Fruit fly (Drosophila melanogaster) whole organism, embryonic: ENCODE measurements around the gene CG11970.

Experiments
- Aef1 ChIP-seq: fragments of 200-800 bp; sonication (Bioruptor generic); IDR thresholded peaks from 3 replicates; pipeline ENCODE4 v1.3.6; 2022; ENCODE audit warnings: missing biosample characterization, missing genetic modification characterization
- B-H2 ChIP-seq: fragments of 200-800 bp; sonication (Bioruptor generic); optimal IDR thresholded peaks from 2 replicates; lab custom pipeline; 2018; ENCODE audit warnings: missing biosample characterization, mild to moderate bottlenecking, missing genetic modification characterization
- CG10147 ChIP-seq: fragments of 200-800 bp; sonication (Bioruptor generic); optimal IDR thresholded peaks from 2 replicates; lab custom pipeline; 2019; ENCODE audit warnings: missing biosample characterization, mild to moderate bottlenecking, missing genetic modification characterization, moderate library complexity
- CG10654 ChIP-seq: fragments of 200-800 bp; sonication (Bioruptor generic); optimal IDR thresholded peaks from 2 replicates; lab custom pipeline; 2016; ENCODE audit warnings: missing biosample characterization, missing genetic modification characterization
- CG12659 ChIP-seq: fragments of 200-800 bp; sonication (Bioruptor generic); optimal IDR thresholded peaks from 3 replicates; lab custom pipeline; 2017; ENCODE audit warnings: mild to moderate bottlenecking, missing biosample characterization, missing genetic modification reagents, missing genetic modification characterization
- CG14014 ChIP-seq: fragments of 200-800 bp; sonication (Bioruptor generic); IDR thresholded peaks from 2 replicates; pipeline ENCODE4 v1.3.6; 2022; ENCODE audit warnings: missing biosample characterization, missing genetic modification characterization
- CG14667 ChIP-seq: fragments of 200-800 bp; sonication (Bioruptor generic); IDR thresholded peaks from 2 replicates; pipeline ENCODE4 v1.3.6; 2022; ENCODE audit warnings: missing biosample characterization, missing genetic modification characterization
- CG14710 ChIP-seq: fragments of 200-800 bp; sonication (Bioruptor generic); optimal IDR thresholded peaks from 3 replicates; lab custom pipeline; 2019; ENCODE audit warnings: missing biosample characterization, mild to moderate bottlenecking, missing genetic modification characterization, moderate library complexity
- CG15073 ChIP-seq: fragments of 200-800 bp; sonication (Bioruptor generic); optimal IDR thresholded peaks from 2 replicates; lab custom pipeline; 2016; ENCODE audit warnings: missing biosample characterization, missing genetic modification characterization
- CG17829 ChIP-seq: fragments of 200-800 bp; optimal IDR thresholded peaks from 2 replicates; lab custom pipeline; 2019; ENCODE audit warnings: missing biosample characterization, mild to moderate bottlenecking, missing genetic modification characterization, moderate library complexity
- CG17912 ChIP-seq: fragments of 200-800 bp; sonication (Bioruptor generic); optimal IDR thresholded peaks from 2 replicates; lab custom pipeline; 2018; ENCODE audit warnings: missing biosample characterization, mild to moderate bottlenecking, missing genetic modification characterization
- CG18599 ChIP-seq: fragments of 200-800 bp; sonication (Bioruptor generic); optimal IDR thresholded peaks from 3 replicates; lab custom pipeline; 2017; ENCODE audit warnings: missing biosample characterization, missing genetic modification characterization, mild to moderate bottlenecking, moderate library complexity, missing genetic modification reagents
- CG32532 ChIP-seq: fragments of 200-800 bp; sonication (Bioruptor generic); IDR thresholded peaks from 2 replicates; pipeline ENCODE4 v1.3.6; 2022; ENCODE audit warnings: missing biosample characterization, missing genetic modification characterization
- CG4404 ChIP-seq: fragments of 200-800 bp; sonication (Bioruptor generic); IDR thresholded peaks from 2 replicates; pipeline ENCODE4 v1.3.6; 2022; ENCODE audit warnings: missing biosample characterization, missing genetic modification characterization
- CG7357 ChIP-seq: fragments of 200-800 bp; sonication (Bioruptor generic); IDR thresholded peaks from 3 replicates; pipeline ENCODE4 v1.3.6; 2022; ENCODE audit warnings: missing biosample characterization, missing genetic modification characterization
- CG8089 ChIP-seq: fragments of 200-800 bp; sonication (Bioruptor generic); optimal IDR thresholded peaks from 3 replicates; lab custom pipeline; 2016; ENCODE audit warnings: missing biosample characterization, missing genetic modification characterization
- CG9932 ChIP-seq: fragments of 200-800 bp; sonication (Bioruptor generic); IDR thresholded peaks from 2 replicates; pipeline ENCODE4 v1.3.6; 2022; ENCODE audit warnings: missing biosample characterization, missing genetic modification characterization
- Camta ChIP-seq: fragments of 200-800 bp; sonication (Bioruptor generic); optimal IDR thresholded peaks from 2 replicates; lab custom pipeline; 2016; ENCODE audit warnings: missing biosample characterization, missing genetic modification characterization
- Dp ChIP-seq: fragments of 200-800 bp; sonication (Bioruptor generic); optimal IDR thresholded peaks from 2 replicates; lab custom pipeline; 2018; ENCODE audit warnings: missing biosample characterization, mild to moderate bottlenecking, missing genetic modification characterization, moderate library complexity
- Dref ChIP-seq: fragments of 200-800 bp; sonication (Bioruptor generic); IDR thresholded peaks from 2 replicates; pipeline ENCODE4 v1.3.6; 2022; ENCODE audit warnings: missing biosample characterization, missing genetic modification characterization
- E2f2 ChIP-seq: fragments of 200-800 bp; sonication (Bioruptor generic); IDR thresholded peaks from 2 replicates; pipeline ENCODE4 v1.3.6; 2022; ENCODE audit warnings: missing biosample characterization, missing genetic modification characterization
- Elba2 ChIP-seq: fragments of 200-800 bp; sonication (Bioruptor generic); optimal IDR thresholded peaks from 3 replicates; lab custom pipeline; 2016; ENCODE audit warnings: missing biosample characterization, missing genetic modification characterization
- Fer2 ChIP-seq: fragments of 200-800 bp; sonication (Bioruptor generic); optimal IDR thresholded peaks from 2 replicates; lab custom pipeline; 2018; ENCODE audit warnings: missing biosample characterization, mild to moderate bottlenecking, missing genetic modification characterization, moderate library complexity
- Gsc ChIP-seq: fragments of 200-800 bp; sonication (Bioruptor generic); IDR thresholded peaks from 2 replicates; pipeline ENCODE4 v1.3.6; 2022; ENCODE audit warnings: missing biosample characterization, missing genetic modification characterization
- Nf-YA ChIP-seq: fragments of 200-800 bp; sonication (Bioruptor generic); IDR thresholded peaks from 2 replicates; pipeline ENCODE4 v1.3.6; 2022; ENCODE audit warnings: missing biosample characterization, missing genetic modification characterization
- NfI ChIP-seq: fragments of 200-800 bp; sonication (Bioruptor generic); optimal IDR thresholded peaks from 3 replicates; lab custom pipeline; 2018; ENCODE audit warnings: missing biosample characterization, mild to moderate bottlenecking, missing genetic modification characterization, moderate library complexity
- Ptx1 ChIP-seq: fragments of 200-800 bp; sonication (Bioruptor generic); IDR thresholded peaks from 2 replicates; pipeline ENCODE4 v1.3.6; 2022; ENCODE audit warnings: missing biosample characterization, missing genetic modification characterization
- Scr ChIP-seq: fragments of 200-800 bp; sonication (Bioruptor generic); IDR thresholded peaks from 2 replicates; pipeline ENCODE4 v1.3.6; 2022; ENCODE audit warnings: missing biosample characterization, missing genetic modification characterization; ENCODE audit not compliant: partially characterized antibody
- Sox102F ChIP-seq: fragments of 200-800 bp; sonication (Bioruptor generic); optimal IDR thresholded peaks from 2 replicates; lab custom pipeline; 2018; ENCODE audit warnings: missing biosample characterization, mild to moderate bottlenecking, missing genetic modification characterization, moderate library complexity
- Sry-β ChIP-seq: fragments of 200-800 bp; sonication (Bioruptor generic); optimal IDR thresholded peaks from 2 replicates; lab custom pipeline; 2018; ENCODE audit warnings: missing biosample characterization, mild to moderate bottlenecking, missing genetic modification characterization, moderate library complexity
- Trl ChIP-seq, 3 experiments: fragments of >200 bp in 2 of 3; fragments of 200-800 bp in 1 of 3; sonication (Bioruptor generic) in 1 of 3; optimal IDR thresholded peaks; 2 replicates in 1 of 3; 3 replicates in 2 of 3; lab custom pipeline; 2016 to 2017; ENCODE audit warnings: missing biosample characterization in 1 of 3, missing genetic modification characterization in 1 of 3
- chm ChIP-seq: fragments of 200-800 bp; sonication (Bioruptor generic); IDR thresholded peaks from 2 replicates; pipeline ENCODE4 v1.3.6; 2022; ENCODE audit warnings: missing biosample characterization, missing genetic modification characterization
- crc ChIP-seq: fragments of 200-800 bp; sonication (Bioruptor generic); optimal IDR thresholded peaks from 2 replicates; lab custom pipeline; 2016; ENCODE audit warnings: missing biosample characterization, missing genetic modification characterization
- croc ChIP-seq: fragments of 200-800 bp; sonication (Bioruptor generic); conservative IDR thresholded peaks from 3 replicates; pipeline ENCODE4 v1.3.6; 2022; ENCODE audit warnings: missing biosample characterization, missing genetic modification characterization
- cwo ChIP-seq: fragments of 200-800 bp; sonication (Bioruptor generic); optimal IDR thresholded peaks from 3 replicates; lab custom pipeline; 2017; ENCODE audit warnings: missing biosample characterization, missing genetic modification characterization, mild to moderate bottlenecking, moderate library complexity, missing genetic modification reagents
- da ChIP-seq: fragments of 200-800 bp; sonication (Bioruptor generic); optimal IDR thresholded peaks from 2 replicates; lab custom pipeline; 2016; ENCODE audit warnings: missing biosample characterization, missing genetic modification characterization
- dati ChIP-seq: fragments of 200-800 bp; sonication (Bioruptor generic); IDR thresholded peaks from 2 replicates; pipeline ENCODE4 v1.3.6; 2022; ENCODE audit warnings: missing biosample characterization, missing genetic modification characterization
- dmrt11E ChIP-seq: fragments of 200-800 bp; sonication (Bioruptor generic); optimal IDR thresholded peaks from 3 replicates; lab custom pipeline; 2018; ENCODE audit warnings: missing biosample characterization, mild to moderate bottlenecking, missing genetic modification characterization, moderate library complexity
- emc ChIP-seq: fragments of 200-800 bp; sonication (Bioruptor generic); optimal IDR thresholded peaks from 2 replicates; lab custom pipeline; 2016; ENCODE audit warnings: missing biosample characterization, missing genetic modification characterization
- fu2 ChIP-seq: fragments of 200-800 bp; sonication (Bioruptor generic); optimal IDR thresholded peaks from 2 replicates; lab custom pipeline; 2016; ENCODE audit warnings: missing biosample characterization, missing genetic modification characterization
- gro ChIP-seq: fragments of 200-800 bp; sonication (Bioruptor generic); optimal IDR thresholded peaks from 2 replicates; lab custom pipeline; 2016; ENCODE audit warnings: missing biosample characterization, missing genetic modification characterization
- ind ChIP-seq: fragments of 200-800 bp; sonication (Bioruptor generic); optimal IDR thresholded peaks from 3 replicates; lab custom pipeline; 2016; ENCODE audit warnings: missing biosample characterization, missing genetic modification characterization
- jigr1 ChIP-seq: fragments of 200-800 bp; sonication (Bioruptor generic); IDR thresholded peaks from 3 replicates; pipeline ENCODE4 v1.3.6; 2022; ENCODE audit warnings: missing biosample characterization, missing genetic modification characterization
- kni ChIP-seq: fragments of 200-800 bp; sonication (Bioruptor generic); optimal IDR thresholded peaks from 3 replicates; lab custom pipeline; 2017; ENCODE audit warnings: mild to moderate bottlenecking, missing biosample characterization, missing genetic modification reagents, missing genetic modification characterization
- maf-S ChIP-seq: fragments of 200-800 bp; sonication (Bioruptor generic); optimal IDR thresholded peaks from 2 replicates; lab custom pipeline; 2016; ENCODE audit warnings: missing biosample characterization, missing genetic modification characterization
- mam ChIP-seq: fragments of 200-800 bp; sonication (Bioruptor generic); optimal IDR thresholded peaks from 3 replicates; lab custom pipeline; 2016; ENCODE audit warnings: missing biosample characterization, missing genetic modification characterization
- mirr ChIP-seq: fragments of 200-800 bp; sonication (Bioruptor generic); optimal IDR thresholded peaks from 3 replicates; lab custom pipeline; 2018; ENCODE audit warnings: missing biosample characterization, mild to moderate bottlenecking, missing genetic modification characterization
- pho ChIP-seq: fragments of 200-800 bp; sonication (Bioruptor generic); optimal IDR thresholded peaks from 2 replicates; lab custom pipeline; 2016; ENCODE audit warnings: missing biosample characterization, missing genetic modification characterization
- rib ChIP-seq: fragments of 200-800 bp; sonication (Bioruptor generic); IDR thresholded peaks from 2 replicates; pipeline ENCODE4 v1.3.6; 2022; ENCODE audit warnings: missing biosample characterization, missing genetic modification characterization
- trem ChIP-seq: fragments of 200-800 bp; optimal IDR thresholded peaks from 3 replicates; lab custom pipeline; 2019; ENCODE audit warnings: missing biosample characterization, mild to moderate bottlenecking, missing genetic modification characterization, moderate library complexity

CG11970 gene

dm6 chr3R:9013765-9014380 is 29.4 kb downstream of the CG11970 start (continued):
- TF ChIP-seq gro (peak; percentile 67), Dref (GFP tag; lab: Robert Waterston, UW) (0 out of 2 replicates have a peak, but pooled peaks have one; percentile 23), trem (tag; lab: Kevin White, UChicago) (peak; percentile 39), CG10147 (GFP tag; lab: Kevin White, UChicago) (peak; percentile 7), Elba2 (GFP tag; lab: Kevin White, UChicago) (no peak), fu2 (GFP tag; lab: Kevin White, UChicago) (peak; percentile 53), Fer2 (no peak), Scr (GFP tag; lab: Robert Waterston, UW) (peak; percentile 46; the same call in 1 of the 2 replicates), CG17912 (GFP tag; lab: Kevin White, UChicago) (no peak), emc (no peak), pho (GFP tag; lab: Kevin White, UChicago) (peak; percentile 63), dati (GFP tag; lab: Robert Waterston, UW) (no peak), Aef1 (no peak), CG8089 (GFP tag; lab: Kevin White, UChicago) (peak; percentile 13), CG14710 (tag; lab: Kevin White, UChicago) (peak; percentile 26), mirr (GFP tag; lab: Kevin White, UChicago) (no peak), Gsc (GFP tag; lab: Robert Waterston, UW) (no peak), CG14014 (GFP tag; lab: Robert Waterston, UW) (no peak), Ptx1 (GFP tag; lab: Robert Waterston, UW) (peak; percentile 30; the same call in 1 of the 2 replicates), jigr1 (GFP tag; lab: Robert Waterston, UW) (no peak), CG14667 (GFP tag; lab: Robert Waterston, UW) (no peak), CG9932 (peak; percentile 58), CG7357 (no peak), B-H2 (GFP tag; lab: Kevin White, UChicago) (peak; percentile 58), dmrt11E (tag; lab: Kevin White, UChicago) (peak; percentile 33), CG32532 (GFP tag; lab: Robert Waterston, UW) (peak; percentile 34; the same call in 1 of the 2 replicates), Dp (GFP tag; lab: Kevin White, UChicago) (peak; percentile 23), chm (peak; percentile 57; the same call in 1 of the 2 replicates), croc (GFP tag; lab: Robert Waterston, UW) (no peak), crc (GFP tag; lab: Kevin White, UChicago) (peak; percentile 34), cwo (peak; percentile 63), CG15073 (GFP tag; lab: Kevin White, UChicago) (peak; percentile 96), Trl (optimal IDR thresholded peaks at IDR 0.05; lab: Kevin White, UChicago) (peak in 1 of 2 experiments; percentile 38), Trl (GFP tag; optimal IDR thresholded peaks at IDR 0.05; lab: Kevin White, UChicago) (peak; percentile 67), kni (GFP tag; lab: Kevin White, UChicago) (peak; percentile 57), mam (GFP tag; lab: Kevin White, UChicago) (peak; percentile 61), Sox102F (GFP tag; lab: Kevin White, UChicago) (no peak), Sry-β (GFP tag; lab: Kevin White, UChicago) (no peak), CG17829 (peak; percentile 30), Camta (GFP tag; lab: Kevin White, UChicago) (peak; percentile 44), maf-S (GFP tag; lab: Kevin White, UChicago) (peak; percentile 65), da (GFP tag; lab: Kevin White, UChicago) (no peak), ind (GFP tag; lab: Kevin White, UChicago) (no peak), NfI (peak; percentile 44), CG10654 (GFP tag; lab: Kevin White, UChicago) (peak; percentile 10), CG4404 (GFP tag; lab: Robert Waterston, UW) (0 out of 2 replicates have a peak, but pooled peaks have one; percentile 17), CG18599 (GFP tag; lab: Kevin White, UChicago) (no peak), CG12659 (GFP tag; lab: Kevin White, UChicago) (peak; percentile 61), rib (peak; percentile 65; the same call in 1 of the 2 replicates), Nf-YA (no peak), E2f2 (GFP tag; lab: Robert Waterston, UW) (peak; percentile 35; the same call in 1 of the 2 replicates)
